Worm (Caenorhabditis elegans): Measurements from ENCODE around the gene algn-1.

algn-1 gene

DNA sequence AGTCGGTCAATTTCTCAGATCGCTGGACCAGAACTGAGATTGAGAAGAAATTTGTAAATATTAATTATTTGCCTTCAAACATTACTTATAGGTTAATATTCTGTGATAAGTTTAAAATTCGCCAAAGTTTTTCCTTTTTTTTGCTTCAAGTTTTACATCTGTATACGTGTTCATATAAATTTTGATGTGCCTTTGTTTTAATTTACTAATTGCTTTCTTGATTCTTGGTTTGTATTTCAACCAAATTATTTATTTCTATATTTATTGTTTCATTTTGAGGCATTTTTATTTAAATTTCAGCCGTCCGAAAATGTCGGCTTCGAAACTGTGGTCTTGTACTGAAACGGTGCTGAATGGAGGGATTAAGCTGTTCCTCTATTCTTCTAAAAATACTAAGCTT lies 23.6 kb upstream of the algn-1 start, which contains the start of gene C05D11.1:
Gene C05D11.1, plus strand, starts transcription at position 301 of the 400 bp plus-strand sequence.
- no peak for TF ChIP-seq ham-2 (GFP tag; optimal IDR thresholded peaks at IDR 0.05)
- TF ChIP-seq unc-120 (tag; optimal IDR thresholded peaks at IDR 0.05; ENCODE audit: poor library complexity, severe bottlenecking): no peak
- no peak for TF ChIP-seq sem-2 (GFP tag; optimal IDR thresholded peaks at IDR 0.05)
- TF ChIP-seq mls-2 (tag; optimal IDR thresholded peaks at IDR 0.05): no peak
- TF ChIP-seq mep-1 (tag; optimal IDR thresholded peaks at IDR 0.05): no peak
- no peak for TF ChIP-seq snpc-4 (tag; optimal IDR thresholded peaks at IDR 0.05)

DNA sequence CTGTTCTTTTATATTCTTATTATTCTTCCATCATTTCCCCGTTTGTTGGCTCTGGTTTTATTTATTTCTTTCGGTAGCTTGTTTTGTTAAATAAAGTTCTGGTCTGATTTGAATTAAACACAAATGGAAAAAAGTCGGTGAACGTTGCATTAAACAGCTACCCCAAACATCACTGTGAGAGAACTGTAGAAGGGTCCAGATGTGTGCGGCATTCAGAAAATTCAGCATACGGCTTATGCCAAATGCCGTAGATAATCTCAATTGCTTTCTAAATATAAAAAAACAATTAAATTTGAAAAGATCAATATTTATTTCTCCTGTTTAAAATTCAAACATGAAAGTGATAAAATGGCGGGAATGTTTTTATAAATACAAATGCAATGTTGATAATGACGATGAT lies 20.1 kb upstream of the algn-1 start:
- no peak for TF ChIP-seq mab-5 (tag; optimal IDR thresholded peaks at IDR 0.05)
- no peak for TF ChIP-seq nhr-28 (tag; optimal IDR thresholded peaks at IDR 0.05)
- TF ChIP-seq blmp-1 (tag; optimal IDR thresholded peaks at IDR 0.05): no peak
- no peak for TF ChIP-seq nhr-12 (tag; optimal IDR thresholded peaks at IDR 0.05)

DNA sequence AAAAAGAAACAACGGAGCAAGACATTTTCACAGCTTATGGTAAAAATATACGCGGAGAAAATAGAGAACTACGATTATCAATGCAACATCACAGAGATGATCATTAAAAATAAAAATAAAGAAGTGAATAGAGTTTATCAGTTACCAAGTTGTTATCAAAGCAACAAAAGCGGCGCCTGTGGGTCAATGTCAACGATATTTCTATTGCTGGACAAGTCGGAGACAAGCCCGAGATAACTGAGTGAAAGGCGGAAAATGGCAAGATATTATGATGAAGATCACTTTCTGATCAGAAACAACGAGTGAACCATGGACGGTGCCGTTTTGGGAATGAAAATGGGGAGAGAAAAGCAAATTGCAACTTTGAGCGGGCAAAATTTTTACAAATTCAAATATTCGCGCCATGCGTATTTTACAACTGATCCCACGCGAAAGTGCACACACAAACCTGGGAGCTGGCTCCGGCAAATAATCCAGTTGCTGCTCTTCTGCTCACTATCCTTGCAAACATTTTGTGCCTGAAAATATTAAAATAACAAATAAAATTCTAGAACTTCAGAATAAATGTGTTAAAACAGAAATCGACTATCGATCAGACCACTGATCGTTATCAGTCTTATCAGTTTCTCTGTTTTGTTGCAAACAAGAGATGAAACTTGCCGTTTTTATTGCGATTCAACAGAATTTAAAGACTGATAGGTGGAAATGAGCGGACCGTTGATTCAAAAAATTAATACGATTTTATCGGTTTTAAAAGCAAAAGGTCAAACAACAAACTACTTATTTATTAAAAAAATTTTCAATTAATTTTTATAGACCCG lies 17.4 kb upstream of the algn-1 start, which contains the start of gene mel-32:
Gene mel-32, minus strand, starts transcription at position 696 of the 821 bp plus-strand sequence.
- TF ChIP-seq ces-1 (GFP tag; optimal IDR thresholded peaks at IDR 0.05) (no peak), blmp-1 (tag; optimal IDR thresholded peaks at IDR 0.05) (no peak), lsy-2 (tag; optimal IDR thresholded peaks at IDR 0.05) (no peak), ceh-83 (GFP tag; optimal IDR thresholded peaks at IDR 0.05) (no peak), pha-4 (tag; optimal IDR thresholded peaks at IDR 0.05) (no peak), cnd-1 (tag; optimal IDR thresholded peaks at IDR 0.05) (no peak), mep-1 (tag; optimal IDR thresholded peaks at IDR 0.05) (no peak), unc-39 (tag; optimal IDR thresholded peaks at IDR 0.05) (no peak), mab-5 (tag; optimal IDR thresholded peaks at IDR 0.05) (no peak), hlh-1 (tag; optimal IDR thresholded peaks at IDR 0.05) (no peak), nhr-2 (tag; optimal IDR thresholded peaks at IDR 0.05) (no peak), ceh-39 (tag; optimal IDR thresholded peaks at IDR 0.05) (no peak), M03D4.4 (tag; optimal IDR thresholded peaks at IDR 0.05) (no peak)

DNA sequence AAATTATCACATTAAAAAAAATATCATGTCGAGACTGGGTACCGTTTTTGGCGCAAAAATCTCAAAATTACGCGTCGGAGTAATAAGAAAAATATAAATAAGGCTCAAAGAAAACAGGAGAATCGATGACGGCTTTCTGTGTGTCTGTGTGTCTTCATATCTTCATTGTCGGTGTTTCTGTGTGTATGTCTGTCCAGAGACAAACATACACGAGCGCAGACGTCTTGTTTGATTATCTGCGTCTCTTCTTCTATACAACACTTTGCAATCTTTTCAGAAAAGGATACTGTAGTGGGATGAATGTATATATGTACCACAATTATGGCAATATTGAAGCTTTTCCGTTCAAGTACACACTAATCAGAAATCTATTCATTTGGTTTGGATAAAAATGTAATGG lies 15.6 kb upstream of the algn-1 start, which contains the start of gene C05D11.13:
Gene C05D11.13, minus strand, starts transcription at position 252 of the 400 bp plus-strand sequence.
- TF ChIP-seq flh-1 (GFP tag; optimal IDR thresholded peaks at IDR 0.05) (no peak), nhr-28 (tag; optimal IDR thresholded peaks at IDR 0.05) (no peak), ceh-83 (GFP tag; optimal IDR thresholded peaks at IDR 0.05) (no peak), cnd-1 (tag; optimal IDR thresholded peaks at IDR 0.05) (no peak), nhr-237 (tag; optimal IDR thresholded peaks at IDR 0.05) (no peak), mep-1 (tag; optimal IDR thresholded peaks at IDR 0.05) (no peak), ztf-11 (tag; optimal IDR thresholded peaks at IDR 0.05) (no peak), hlh-1 (tag; optimal IDR thresholded peaks at IDR 0.05) (no peak), blmp-1 (tag; optimal IDR thresholded peaks at IDR 0.05) (no peak), M03D4.4 (tag; optimal IDR thresholded peaks at IDR 0.05) (peak; percentile 17), lin-32 (GFP tag; optimal IDR thresholded peaks at IDR 0.05) (no peak), ceh-43 (GFP tag; optimal IDR thresholded peaks at IDR 0.05) (no peak), nhr-2 (tag; optimal IDR thresholded peaks at IDR 0.05) (no peak), pha-4 (tag; optimal IDR thresholded peaks at IDR 0.05) (peak; percentile 68), unc-62 (GFP tag; optimal IDR thresholded peaks at IDR 0.05) (no peak), ham-2 (GFP tag; optimal IDR thresholded peaks at IDR 0.05) (peak; percentile 10), mls-2 (tag; optimal IDR thresholded peaks at IDR 0.05) (peak; percentile 3), lsy-2 (tag; optimal IDR thresholded peaks at IDR 0.05) (peak; percentile 43), unc-39 (tag; optimal IDR thresholded peaks at IDR 0.05) (no peak), drap-1 (GFP tag; optimal IDR thresholded peaks at IDR 0.05) (no peak), unc-120 (tag; optimal IDR thresholded peaks at IDR 0.05; ENCODE audit: poor library complexity, severe bottlenecking) (peak; percentile 37), lin-13 (tag; optimal IDR thresholded peaks at IDR 0.05) (no peak)

DNA sequence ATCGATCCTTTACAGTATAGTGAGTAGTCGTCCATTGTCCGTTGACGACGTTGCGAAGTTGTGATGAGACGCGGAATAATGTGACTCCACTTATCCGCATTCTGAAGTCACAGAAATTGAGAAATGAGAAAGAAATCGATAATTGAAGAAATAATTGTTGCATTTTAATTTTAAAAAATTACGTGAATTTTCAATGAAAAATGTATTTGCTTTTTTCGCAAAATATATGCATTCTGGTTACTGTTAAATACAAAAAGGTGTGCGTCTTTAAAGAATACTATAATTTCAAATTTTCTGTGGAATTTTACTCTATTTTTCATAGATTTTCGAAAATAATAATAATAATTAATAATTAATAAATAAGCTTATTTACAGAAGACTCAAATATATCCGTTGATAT lies 13.1 kb upstream of the algn-1 start, which contains the start of gene let-721:
Gene let-721, minus strand, starts transcription at position 101 of the 400 bp plus-strand sequence.
- no peak for TF ChIP-seq hlh-1 (tag; optimal IDR thresholded peaks at IDR 0.05)

DNA sequence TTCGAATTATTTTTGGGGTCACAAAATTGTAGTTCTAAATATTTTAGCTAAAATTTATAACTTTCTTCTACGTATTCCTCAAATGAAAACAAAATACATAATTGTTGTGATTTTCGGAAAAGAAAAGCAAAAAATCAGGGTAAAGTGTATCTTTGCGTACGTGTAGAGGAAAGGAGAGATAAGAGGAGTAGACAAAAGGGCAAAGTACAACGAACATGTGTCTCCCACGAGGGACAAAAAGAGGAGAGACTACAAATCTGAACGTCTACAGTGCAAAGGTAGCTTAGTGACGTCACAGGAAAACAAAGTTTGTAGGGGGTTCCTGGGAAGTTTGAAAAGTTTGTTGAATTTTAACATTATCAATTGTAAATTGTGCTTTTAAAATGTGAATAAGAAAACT lies 12.4 kb upstream of the algn-1 start:
- TF ChIP-seq nhr-2 (tag; optimal IDR thresholded peaks at IDR 0.05) (no peak), bed-3 (GFP tag; optimal IDR thresholded peaks at IDR 0.05) (no peak), lin-32 (GFP tag; optimal IDR thresholded peaks at IDR 0.05) (no peak), unc-120 (tag; optimal IDR thresholded peaks at IDR 0.05; ENCODE audit: poor library complexity, severe bottlenecking) (no peak), nhr-76 (tag; optimal IDR thresholded peaks at IDR 0.05) (no peak), nhr-237 (tag; optimal IDR thresholded peaks at IDR 0.05) (peak; percentile 10), ceh-39 (tag; optimal IDR thresholded peaks at IDR 0.05) (no peak), cnd-1 (tag; optimal IDR thresholded peaks at IDR 0.05) (no peak), pha-4 (tag; optimal IDR thresholded peaks at IDR 0.05) (no peak), elt-3 (tag; optimal IDR thresholded peaks at IDR 0.05) (no peak), mls-2 (tag; optimal IDR thresholded peaks at IDR 0.05) (no peak), zip-8 (tag; optimal IDR thresholded peaks at IDR 0.05) (peak; percentile 27), ces-1 (GFP tag; optimal IDR thresholded peaks at IDR 0.05) (no peak), blmp-1 (tag; optimal IDR thresholded peaks at IDR 0.05) (no peak), ceh-43 (GFP tag; optimal IDR thresholded peaks at IDR 0.05) (no peak), hlh-1 (tag; optimal IDR thresholded peaks at IDR 0.05) (peak; percentile 75), ham-2 (GFP tag; optimal IDR thresholded peaks at IDR 0.05) (no peak), nhr-12 (tag; optimal IDR thresholded peaks at IDR 0.05) (no peak)

Measured in whole organism, mixed stage, embryonic.